Worm (Caenorhabditis elegans): ENCODE measurements around the gene arx-4.

arx-4 gene

ce11 chrIII:900134-900533 is 38.0 kb downstream of the arx-4 start:
- TF ChIP-seq alr-1 (tag; optimal IDR thresholded peaks at IDR 0.05; ENCODE audit: borderline replicate concordance), result no peak
- TF ChIP-seq blmp-1 (tag; optimal IDR thresholded peaks at IDR 0.05), result no peak
- TF ChIP-seq ama-1 (optimal IDR thresholded peaks at IDR 0.05), result no peak
- TF ChIP-seq nhr-71 (tag; optimal IDR thresholded peaks at IDR 0.05), result no peak
- TF ChIP-seq ztf-4 (tag; optimal IDR thresholded peaks at IDR 0.05), result no peak
- no peak for TF ChIP-seq pqm-1 (tag; optimal IDR thresholded peaks at IDR 0.05)
- no peak for TF ChIP-seq nhr-90 (tag; optimal IDR thresholded peaks at IDR 0.05; ENCODE audit: poor library complexity)
- TF ChIP-seq lin-15B (tag; optimal IDR thresholded peaks at IDR 0.05), result no peak
- TF ChIP-seq nhr-237 (tag; optimal IDR thresholded peaks at IDR 0.05), result no peak
- no peak for TF ChIP-seq ceh-8 (GFP tag; optimal IDR thresholded peaks at IDR 0.05)
- TF ChIP-seq snpc-4 (tag; optimal IDR thresholded peaks at IDR 0.05), result no peak
- no peak for TF ChIP-seq fkh-4 (tag; optimal IDR thresholded peaks at IDR 0.05; ENCODE audit: borderline replicate concordance)
- no peak for TF ChIP-seq sox-4 (tag; optimal IDR thresholded peaks at IDR 0.05)
- TF ChIP-seq tbx-2 (tag; optimal IDR thresholded peaks at IDR 0.05), result no peak
- TF ChIP-seq grh-1 (GFP tag; IDR thresholded peaks at IDR 0.05), result no peak
- no peak for TF ChIP-seq F16B12.6 (tag; optimal IDR thresholded peaks at IDR 0.05)
- TF ChIP-seq C34B4.2 (tag; optimal IDR thresholded peaks at IDR 0.05), result no peak
- TF ChIP-seq mep-1 (tag; optimal IDR thresholded peaks at IDR 0.05), result no peak

- TF ChIP-seq sox-4 (tag; optimal IDR thresholded peaks at IDR 0.05) (no peak), efl-1 (optimal IDR thresholded peaks at IDR 0.05) (no peak), efl-1 (GFP tag; optimal IDR thresholded peaks at IDR 0.05 in 1 of 2) (peak in 1 of 2 experiments; percentile 90)
These were observed 39.0 kb downstream of the arx-4 start, which contains the start of gene sucl-2 for ce11 chrIII:901148-901547. Gene sucl-2 (minus strand): TSS chrIII:901412.

- TF ChIP-seq C16A3.4 (tag; optimal IDR thresholded peaks at IDR 0.05) (peak; percentile 15), mab-9 (GFP tag; IDR thresholded peaks at IDR 0.05) (no peak), nhr-20 (tag; optimal IDR thresholded peaks at IDR 0.05) (peak; percentile 6), dpl-1 (GFP tag; optimal IDR thresholded peaks at IDR 0.05) (peak; percentile 61 to 81 (median 73)), nhr-47 (tag; optimal IDR thresholded peaks at IDR 0.05) (peak; percentile 4), lin-15B (tag; optimal IDR thresholded peaks at IDR 0.05) (peak; percentile 42), nhr-71 (tag; optimal IDR thresholded peaks at IDR 0.05) (peak; percentile 36), zag-1 (tag; optimal IDR thresholded peaks at IDR 0.05) (no peak), jun-1 (tag; optimal IDR thresholded peaks at IDR 0.05) (no peak), snpc-4 (tag; optimal IDR thresholded peaks at IDR 0.05) (no peak), Y116A8C.19 (tag; optimal IDR thresholded peaks at IDR 0.05; ENCODE audit: borderline replicate concordance) (no peak), lsy-2 (tag; optimal IDR thresholded peaks at IDR 0.05) (no peak), blmp-1 (tag; optimal IDR thresholded peaks at IDR 0.05) (peak; percentile 9), ces-1 (GFP tag; optimal IDR thresholded peaks at IDR 0.05) (no peak), skn-1 (tag; optimal IDR thresholded peaks at IDR 0.05) (no peak), lin-14 (GFP tag; optimal IDR thresholded peaks at IDR 0.05) (no peak), efl-1 (optimal IDR thresholded peaks at IDR 0.05) (peak; percentile 55 to 70), efl-1 (GFP tag; optimal IDR thresholded peaks at IDR 0.05 in 1 of 2) (peak; percentile 78 to 97), ama-1 (optimal IDR thresholded peaks at IDR 0.05) (no peak), fos-1 (tag; optimal IDR thresholded peaks at IDR 0.05) (no peak), snu-23 (GFP tag; optimal IDR thresholded peaks at IDR 0.05) (peak; percentile 3), vab-15 (tag; optimal IDR thresholded peaks at IDR 0.05) (no peak), lin-35 (GFP tag; optimal IDR thresholded peaks at IDR 0.05) (peak; percentile 42 to 87), efl-3 (GFP tag; optimal IDR thresholded peaks at IDR 0.05) (no peak), pag-3 (tag; optimal IDR thresholded peaks at IDR 0.05; ENCODE audit: borderline replicate concordance, insufficient read depth) (no peak), hpl-2 (GFP tag; optimal IDR thresholded peaks at IDR 0.05) (no peak), C34B4.2 (tag; optimal IDR thresholded peaks at IDR 0.05) (no peak), unc-98 (GFP tag; IDR thresholded peaks at IDR 0.05) (no peak), xbp-1 (tag; optimal IDR thresholded peaks at IDR 0.05) (no peak)
These were observed 39.6 kb downstream of the arx-4 start for ce11 chrIII:901600-902250.
